Worm (Caenorhabditis elegans): ENCODE measurements around the gene cnc-10.

DNA sequence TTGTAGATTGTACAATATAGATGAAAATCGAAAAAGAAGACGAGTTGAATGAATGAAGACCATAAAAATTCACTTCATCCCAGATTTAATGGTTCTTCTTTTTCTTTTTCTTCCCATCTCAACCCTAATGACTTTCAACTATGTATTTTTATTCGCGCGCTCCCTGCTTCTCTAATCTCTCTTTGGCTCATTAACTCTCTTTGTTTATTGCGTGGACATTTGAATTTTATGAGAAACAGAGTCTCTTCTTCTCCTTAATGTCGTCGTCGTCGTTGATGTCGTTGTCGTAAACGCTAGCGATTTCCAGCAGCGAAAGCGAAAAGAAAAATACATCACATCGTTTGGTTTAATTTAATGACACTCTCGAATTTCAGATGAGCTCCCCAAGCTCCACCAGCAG, 31.5 kb downstream of the cnc-10 start:
- TF ChIP-seq ama-1 (optimal IDR thresholded peaks at IDR 0.05) (no peak), tbx-11 (GFP tag; IDR thresholded peaks at IDR 0.05) (no peak), hnd-1 (tag; optimal IDR thresholded peaks at IDR 0.05) (no peak), scrt-1 (GFP tag; IDR thresholded peaks at IDR 0.05) (no peak), hmbx-1 (tag; optimal IDR thresholded peaks at IDR 0.05) (no peak)
